Worm (Caenorhabditis elegans) whole organism, midembryonic: ENCODE results near the gene ehn-3.

Experiments
- T22C8.4 ChIP-seq: fragments of 200-800 bp; sonication (Bioruptor generic); IDR thresholded peaks from 2 replicates; pipeline ENCODE4 v1.3.6; 2022; ENCODE audit warnings: missing genetic modification characterization, missing compliant biosample characterization
- cog-1 ChIP-seq: sonication (generic microtip); optimal IDR thresholded peaks from 2 replicates; lab custom pipeline; 2016; ENCODE audit warnings: missing genetic modification characterization, missing compliant biosample characterization
- flt-1 ChIP-seq: fragments of 200-800 bp; sonication (Bioruptor generic); IDR thresholded peaks from 2 replicates; pipeline ENCODE4 v1.3.6; 2022; ENCODE audit warnings: missing genetic modification characterization, missing compliant biosample characterization
- klf-2 ChIP-seq: fragments of 200-800 bp; sonication (Bioruptor generic); conservative IDR thresholded peaks from 2 replicates; pipeline ENCODE4 v1.3.6; 2022; ENCODE audit warnings: missing genetic modification reagents, missing genetic modification characterization, missing compliant biosample characterization
- med-1 ChIP-seq: sonication (generic microtip); optimal IDR thresholded peaks from 2 replicates; lab custom pipeline; 2017; ENCODE audit warnings: missing genetic modification characterization, mild to moderate bottlenecking, missing compliant biosample characterization, antibody characterized with exemption, missing genetic modification reagents; ENCODE audit not compliant: insufficient read depth
- ref-1 ChIP-seq: fragments of 200-800 bp; sonication (Bioruptor generic); conservative IDR thresholded peaks from 2 replicates; pipeline ENCODE4 v1.3.6; 2022; ENCODE audit warnings: missing genetic modification reagents, missing genetic modification characterization, missing compliant biosample characterization
- ztf-23 ChIP-seq: fragments of 200-800 bp; sonication (Bioruptor generic); IDR thresholded peaks from 2 replicates; pipeline ENCODE4 v1.3.6; 2022; ENCODE audit warnings: missing genetic modification reagents, missing genetic modification characterization, missing compliant biosample characterization
- ztf-29 ChIP-seq: fragments of 200-800 bp; sonication (Bioruptor generic); IDR thresholded peaks from 2 replicates; pipeline ENCODE4 v1.3.6; 2022; ENCODE audit warnings: missing genetic modification reagents, missing genetic modification characterization, missing compliant biosample characterization

- TF ChIP-seq klf-2 (GFP tag; lab: Robert Waterston, UW) (no peak), ztf-29 (GFP tag; lab: Robert Waterston, UW) (no peak), T22C8.4 (no peak), ref-1 (GFP tag; lab: Robert Waterston, UW) (no peak), cog-1 (tag; lab: Kevin White, UChicago) (no peak), flt-1 (GFP tag; lab: Robert Waterston, UW) (no peak), med-1 (no peak), ztf-23 (GFP tag; lab: Robert Waterston, UW) (no peak)
These were observed 22.3 kb downstream of the ehn-3 start, which contains the start of gene ZK616.3 for ce11 chrIV:5396769-5397168.
